Fruit fly (Drosophila melanogaster) whole organism, prepupa: ENCODE data around the gene Mur89F.
A peak's percentile ranks its signal among the peaks of the same experiment; 100 is the strongest.

Experiments used
- CG10631 ChIP-seq: fragments of 200-800 bp; sonication (Bioruptor generic); optimal IDR thresholded peaks from 2 replicates; lab custom pipeline; 2016; ENCODE audit warnings: missing biosample characterization, missing genetic modification characterization
- CG10669 ChIP-seq: fragments of 200-800 bp; sonication (Bioruptor generic); optimal IDR thresholded peaks from 3 replicates; lab custom pipeline; 2018; ENCODE audit warnings: missing biosample characterization, mild to moderate bottlenecking, missing genetic modification characterization, moderate library complexity
- CG11294 ChIP-seq: fragments of 200-800 bp; sonication (Bioruptor generic); IDR thresholded peaks from 2 replicates; pipeline ENCODE4 v1.3.6; 2022; ENCODE audit warnings: missing biosample characterization, missing genetic modification characterization
- CG11762 ChIP-seq: fragments of 200-800 bp; sonication (Bioruptor generic); optimal IDR thresholded peaks from 3 replicates; lab custom pipeline; 2016; ENCODE audit warnings: missing biosample characterization, missing genetic modification characterization; ENCODE audit not compliant: insufficient read depth
- CG11902 ChIP-seq: fragments of 200-800 bp; sonication (Bioruptor generic); optimal IDR thresholded peaks from 3 replicates; lab custom pipeline; 2016; ENCODE audit warnings: missing biosample characterization, missing genetic modification characterization
- CG15336 ChIP-seq: fragments of 200-800 bp; sonication (Bioruptor generic); IDR thresholded peaks from 2 replicates; pipeline ENCODE4 v1.3.6; 2022; ENCODE audit warnings: missing biosample characterization, missing genetic modification characterization
- CG1621 ChIP-seq: fragments of 200-800 bp; sonication (Bioruptor generic); optimal IDR thresholded peaks from 3 replicates; lab custom pipeline; 2018; ENCODE audit warnings: missing biosample characterization, mild to moderate bottlenecking, missing genetic modification characterization
- CG16779 ChIP-seq: fragments of 200-800 bp; sonication (Bioruptor generic); optimal IDR thresholded peaks from 3 replicates; lab custom pipeline; 2017; ENCODE audit warnings: missing biosample characterization, mild to moderate bottlenecking, missing genetic modification characterization
- CG3032 ChIP-seq: fragments of 200-800 bp; optimal IDR thresholded peaks from 2 replicates; lab custom pipeline; 2019; ENCODE audit warnings: missing biosample characterization, mild to moderate bottlenecking, missing genetic modification characterization, moderate library complexity
- CG31627 ChIP-seq: fragments of 200-800 bp; sonication (Bioruptor generic); optimal IDR thresholded peaks from 3 replicates; lab custom pipeline; 2016; ENCODE audit warnings: missing biosample characterization, missing genetic modification characterization
- CG32006 ChIP-seq: fragments of 200-800 bp; sonication (Bioruptor generic); optimal IDR thresholded peaks from 3 replicates; lab custom pipeline; 2017; ENCODE audit warnings: missing biosample characterization, mild to moderate bottlenecking, missing genetic modification characterization
- CG34406 ChIP-seq: fragments of 200-800 bp; sonication (Bioruptor generic); optimal IDR thresholded peaks from 3 replicates; lab custom pipeline; 2016; ENCODE audit warnings: missing biosample characterization, missing genetic modification characterization
- CG3919 ChIP-seq: fragments of 200-800 bp; sonication (Bioruptor generic); optimal IDR thresholded peaks from 3 replicates; lab custom pipeline; 2016; ENCODE audit warnings: missing biosample characterization, missing genetic modification characterization
- CG6276 ChIP-seq: fragments of 200-800 bp; sonication (Bioruptor generic); optimal IDR thresholded peaks from 2 replicates; lab custom pipeline; 2017; ENCODE audit warnings: missing biosample characterization, mild to moderate bottlenecking, missing genetic modification characterization
- CG6792 ChIP-seq: fragments of 200-800 bp; sonication (Bioruptor generic); optimal IDR thresholded peaks from 3 replicates; lab custom pipeline; 2016; ENCODE audit warnings: missing biosample characterization, missing genetic modification characterization
- CG6808 ChIP-seq: fragments of 200-800 bp; sonication (Bioruptor generic); optimal IDR thresholded peaks from 3 replicates; lab custom pipeline; 2017; ENCODE audit warnings: missing biosample characterization, missing genetic modification characterization, mild to moderate bottlenecking, moderate library complexity, missing genetic modification reagents
- CG6854 ChIP-seq: fragments of 200-800 bp; sonication (Bioruptor generic); optimal IDR thresholded peaks from 2 replicates; lab custom pipeline; 2017; ENCODE audit warnings: missing biosample characterization, mild to moderate bottlenecking, missing genetic modification characterization
- CG7368 ChIP-seq: fragments of 200-800 bp; sonication (Bioruptor generic); optimal IDR thresholded peaks from 3 replicates; lab custom pipeline; 2016; ENCODE audit warnings: missing biosample characterization, missing genetic modification characterization
- CG8119 ChIP-seq: fragments of 200-800 bp; sonication (Bioruptor generic); IDR thresholded peaks from 3 replicates; pipeline ENCODE4 v1.3.6; 2022; ENCODE audit warnings: missing biosample characterization, missing genetic modification characterization
- CG9139 ChIP-seq: fragments of 200-800 bp; sonication (Bioruptor generic); optimal IDR thresholded peaks from 3 replicates; lab custom pipeline; 2017; ENCODE audit warnings: missing biosample characterization, mild to moderate bottlenecking, missing genetic modification characterization
- Eip78C ChIP-seq: fragments of 200-800 bp; sonication (Bioruptor generic); peaks from one replicate; lab custom pipeline; 2016; ENCODE audit warnings: missing biosample characterization, missing genetic modification characterization
- Eip93F ChIP-seq: fragments of 200-800 bp; sonication (Bioruptor generic); optimal IDR thresholded peaks from 2 replicates; lab custom pipeline; 2016; ENCODE audit warnings: missing biosample characterization, mild to moderate bottlenecking, missing genetic modification characterization
- Ets21C ChIP-seq: fragments of 200-800 bp; sonication (Bioruptor generic); optimal IDR thresholded peaks from 3 replicates; lab custom pipeline; 2016; ENCODE audit warnings: missing biosample characterization, missing genetic modification characterization
- Ets96B ChIP-seq: fragments of 200-800 bp; optimal IDR thresholded peaks from 2 replicates; lab custom pipeline; 2019; ENCODE audit warnings: missing biosample characterization, mild to moderate bottlenecking, missing genetic modification characterization, moderate library complexity
- Gug ChIP-seq: fragments of 200-800 bp; sonication (Bioruptor generic); IDR thresholded peaks from 2 replicates; pipeline ENCODE4 v1.3.6; 2022; ENCODE audit warnings: missing biosample characterization, missing genetic modification characterization
- Hr38 ChIP-seq: sonication (Bioruptor generic); optimal IDR thresholded peaks from 2 replicates; lab custom pipeline; 2016; ENCODE audit warnings: missing biosample characterization, missing genetic modification characterization
- Hr39 ChIP-seq: fragments of 200-800 bp; sonication (Bioruptor generic); optimal IDR thresholded peaks from 2 replicates; lab custom pipeline; 2016; ENCODE audit warnings: missing biosample characterization, missing genetic modification characterization
- Hr4 ChIP-seq: fragments of 200-800 bp; sonication (Bioruptor generic); optimal IDR thresholded peaks from 3 replicates; lab custom pipeline; 2016; ENCODE audit warnings: missing biosample characterization, missing genetic modification characterization
- Lpt ChIP-seq: fragments of 200-800 bp; sonication (Bioruptor generic); optimal IDR thresholded peaks from 3 replicates; lab custom pipeline; 2016; ENCODE audit warnings: missing biosample characterization, missing genetic modification characterization
- OdsH ChIP-seq: fragments of 200-800 bp; sonication (Bioruptor generic); optimal IDR thresholded peaks from 3 replicates; lab custom pipeline; 2016; ENCODE audit warnings: missing biosample characterization, missing genetic modification characterization
- Smox ChIP-seq: fragments of 200-800 bp; sonication (Bioruptor generic); optimal IDR thresholded peaks from 3 replicates; lab custom pipeline; 2016; ENCODE audit warnings: missing biosample characterization, missing genetic modification characterization
- Sox102F ChIP-seq: fragments of 200-800 bp; sonication (Bioruptor generic); optimal IDR thresholded peaks from 2 replicates; lab custom pipeline; 2016; ENCODE audit warnings: missing biosample characterization, mild to moderate bottlenecking, missing genetic modification characterization
- Sox14 ChIP-seq: fragments of 200-800 bp; sonication (Bioruptor generic); optimal IDR thresholded peaks from 3 replicates; lab custom pipeline; 2016; ENCODE audit warnings: missing biosample characterization, missing genetic modification characterization
- Sox15 ChIP-seq: fragments of 200-800 bp; sonication (Bioruptor generic); optimal IDR thresholded peaks from 3 replicates; lab custom pipeline; 2016; ENCODE audit warnings: missing biosample characterization, missing genetic modification characterization
- achi ChIP-seq: fragments of 200-800 bp; sonication (Bioruptor generic); optimal IDR thresholded peaks from 3 replicates; lab custom pipeline; 2016; ENCODE audit warnings: missing biosample characterization, missing genetic modification characterization
- acj6 ChIP-seq: fragments of 200-800 bp; sonication (Bioruptor generic); optimal IDR thresholded peaks from 3 replicates; lab custom pipeline; 2016; ENCODE audit warnings: missing biosample characterization, missing genetic modification characterization
- cyc ChIP-seq: fragments of 200-800 bp; sonication (Bioruptor generic); optimal IDR thresholded peaks from 3 replicates; lab custom pipeline; 2016; ENCODE audit warnings: missing biosample characterization, missing genetic modification characterization
- dac ChIP-seq: fragments of 200-800 bp; sonication (Bioruptor generic); optimal IDR thresholded peaks from 2 replicates; lab custom pipeline; 2017; ENCODE audit warnings: missing biosample characterization, mild to moderate bottlenecking, missing genetic modification characterization
- dsx ChIP-seq: fragments of 200-800 bp; optimal IDR thresholded peaks from 3 replicates; lab custom pipeline; 2019; ENCODE audit warnings: missing biosample characterization, mild to moderate bottlenecking, missing genetic modification characterization, moderate library complexity; ENCODE audit not compliant: poor library complexity, severe bottlenecking
- eg ChIP-seq: fragments of 200-800 bp; sonication (Bioruptor generic); IDR thresholded peaks from 3 replicates; pipeline ENCODE4 v1.3.6; 2022; ENCODE audit warnings: missing biosample characterization, missing genetic modification characterization
- esn ChIP-seq: fragments of 200-800 bp; sonication (Bioruptor generic); optimal IDR thresholded peaks from 2 replicates; lab custom pipeline; 2016; ENCODE audit warnings: missing biosample characterization, mild to moderate bottlenecking, missing genetic modification characterization, moderate library complexity
- fd59A ChIP-seq: fragments of 200-800 bp; sonication (Bioruptor generic); optimal IDR thresholded peaks from 2 replicates; lab custom pipeline; 2017; ENCODE audit warnings: missing biosample characterization, mild to moderate bottlenecking, missing genetic modification characterization, missing genetic modification reagents
- fd85E ChIP-seq: fragments of 200-800 bp; sonication (Bioruptor generic); optimal IDR thresholded peaks from 3 replicates; lab custom pipeline; 2016; ENCODE audit warnings: missing biosample characterization, missing genetic modification characterization
- fkh ChIP-seq: fragments of 200-800 bp; sonication (Bioruptor generic); optimal IDR thresholded peaks from 3 replicates; lab custom pipeline; 2017; ENCODE audit warnings: missing biosample characterization, mild to moderate bottlenecking, missing genetic modification characterization, moderate library complexity
- lz ChIP-seq: fragments of 200-800 bp; sonication (Bioruptor generic); optimal IDR thresholded peaks from 3 replicates; lab custom pipeline; 2016; ENCODE audit warnings: missing biosample characterization, missing genetic modification characterization
- pdm3 ChIP-seq: fragments of 200-800 bp; sonication (Bioruptor generic); optimal IDR thresholded peaks from 3 replicates; lab custom pipeline; 2016; ENCODE audit warnings: missing biosample characterization, missing genetic modification characterization
- salr ChIP-seq, 2 experiments: fragments of 200-800 bp; sonication (Bioruptor generic); optimal IDR thresholded peaks; 3 replicates each; lab custom pipeline; 2016 to 2018; ENCODE audit warnings: missing biosample characterization in 2 of 2, missing genetic modification characterization in 2 of 2, mild to moderate bottlenecking in 1 of 2
- spab ChIP-seq: fragments of 200-800 bp; sonication (Bioruptor generic); optimal IDR thresholded peaks from 2 replicates; lab custom pipeline; 2017; ENCODE audit warnings: missing biosample characterization, mild to moderate bottlenecking, missing genetic modification characterization, missing genetic modification reagents
- ss ChIP-seq, 2 experiments: fragments of 200-800 bp; sonication (Bioruptor generic); optimal IDR thresholded peaks; 2 replicates in 1 of 2; 3 replicates in 1 of 2; lab custom pipeline; 2017 to 2018; ENCODE audit warnings: mild to moderate bottlenecking in 2 of 2, missing biosample characterization in 2 of 2, missing genetic modification characterization in 2 of 2, moderate library complexity in 1 of 2
- svp ChIP-seq: fragments of 200-800 bp; sonication (Bioruptor generic); peaks from one replicate; lab custom pipeline; 2016; ENCODE audit warnings: missing biosample characterization, missing genetic modification characterization
- topi ChIP-seq: fragments of 200-800 bp; sonication (Bioruptor generic); optimal IDR thresholded peaks from 3 replicates; lab custom pipeline; 2016; ENCODE audit warnings: missing biosample characterization, missing genetic modification characterization
- vri ChIP-seq: fragments of 200-800 bp; sonication (Bioruptor generic); optimal IDR thresholded peaks from 3 replicates; lab custom pipeline; 2016; ENCODE audit warnings: missing biosample characterization, mild to moderate bottlenecking, missing genetic modification characterization

The Mur89F gene

DNA sequence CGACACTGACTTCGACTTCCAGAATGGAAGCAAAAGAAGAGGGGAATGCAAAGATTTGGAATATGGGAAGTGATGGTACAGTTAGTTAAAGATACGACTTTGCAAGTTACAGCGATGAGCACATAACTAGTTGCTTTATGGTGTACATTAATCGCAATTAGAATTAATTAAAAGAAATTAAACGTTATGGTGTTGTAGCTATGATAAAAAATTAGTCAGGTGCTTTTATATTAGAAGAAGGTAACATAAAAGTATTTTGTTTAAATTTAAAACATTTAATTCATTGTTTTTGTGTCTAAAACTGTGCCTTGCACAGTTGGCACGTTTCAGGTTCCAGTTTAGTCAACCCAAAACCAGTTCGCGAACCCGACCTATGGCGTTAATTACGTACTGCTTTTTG lies 18.0 kb upstream of the Mur89F start:
- TF ChIP-seq CG34406 (GFP tag; lab: Kevin White, UChicago) (peak; percentile 49), fd85E (no peak), Eip78C (GFP tag; lab: Kevin White, UChicago) (peak; percentile 89), Smox (GFP tag; lab: Kevin White, UChicago) (peak; percentile 44), spab (no peak), CG32006 (peak; percentile 38), svp (GFP tag; lab: Kevin White, UChicago) (peak; percentile 71), dsx (GFP tag; lab: Kevin White, UChicago) (no peak), eg (GFP tag; lab: Robert Waterston, UW) (no peak), CG31627 (peak; percentile 52), achi (GFP tag; lab: Kevin White, UChicago) (peak; percentile 56), salr (GFP tag; optimal IDR thresholded peaks at IDR 0.05; lab: Kevin White, UChicago) (no peak), vri (GFP tag; lab: Kevin White, UChicago) (peak; percentile 37), Hr39 (GFP tag; lab: Kevin White, UChicago) (peak; percentile 33), Sox14 (GFP tag; lab: Kevin White, UChicago) (peak; percentile 40), CG16779 (tag; lab: Kevin White, UChicago) (no peak), Gug (GFP tag; lab: Robert Waterston, UW) (no peak), CG10631 (peak; percentile 20), CG1621 (tag; lab: Kevin White, UChicago) (no peak), esn (GFP tag; lab: Kevin White, UChicago) (peak; percentile 57), Hr4 (GFP tag; lab: Kevin White, UChicago) (peak; percentile 38), CG15336 (GFP tag; lab: Robert Waterston, UW) (peak; percentile 51; the same call in 1 of the 2 replicates), CG3032 (tag; lab: Kevin White, UChicago) (no peak), fd59A (no peak), Eip93F (GFP tag; lab: Kevin White, UChicago) (no peak), Ets21C (GFP tag; lab: Kevin White, UChicago) (peak; percentile 15), CG7368 (GFP tag; lab: Kevin White, UChicago) (no peak), acj6 (GFP tag; lab: Kevin White, UChicago) (peak; percentile 42), lz (GFP tag; lab: Kevin White, UChicago) (peak; percentile 44), cyc (GFP tag; lab: Kevin White, UChicago) (peak; percentile 56), fkh (GFP tag; lab: Kevin White, UChicago) (no peak), CG6808 (no peak), CG6854 (GFP tag; lab: Kevin White, UChicago) (no peak), OdsH (GFP tag; lab: Kevin White, UChicago) (peak; percentile 52), CG10669 (GFP tag; lab: Kevin White, UChicago) (peak; percentile 17), ss (GFP tag; optimal IDR thresholded peaks at IDR 0.05; lab: Kevin White, UChicago) (peak in 1 of 2 experiments; percentile 2), Sox15 (GFP tag; lab: Kevin White, UChicago) (no peak), Lpt (no peak), Hr38 (GFP tag; lab: Kevin White, UChicago) (no peak), CG11902 (GFP tag; lab: Kevin White, UChicago) (peak; percentile 11), CG6276 (GFP tag; lab: Kevin White, UChicago) (no peak), CG3919 (GFP tag; lab: Kevin White, UChicago) (peak; percentile 44), topi (GFP tag; lab: Kevin White, UChicago) (peak; percentile 60), Ets96B (peak; percentile 28), CG11294 (GFP tag; lab: Robert Waterston, UW) (no peak), Sox102F (GFP tag; lab: Kevin White, UChicago) (peak; percentile 51), pdm3 (GFP tag; lab: Kevin White, UChicago) (peak; percentile 46), CG8119 (GFP tag; lab: Robert Waterston, UW) (0 out of 3 replicates have a peak, but pooled peaks have one; percentile 22), CG11762 (no peak), dac (no peak), CG6792 (GFP tag; lab: Kevin White, UChicago) (peak; percentile 45), CG9139 (no peak)
